Fruit fly (Drosophila melanogaster): Measurements from ENCODE around the gene brv1.

DNA sequence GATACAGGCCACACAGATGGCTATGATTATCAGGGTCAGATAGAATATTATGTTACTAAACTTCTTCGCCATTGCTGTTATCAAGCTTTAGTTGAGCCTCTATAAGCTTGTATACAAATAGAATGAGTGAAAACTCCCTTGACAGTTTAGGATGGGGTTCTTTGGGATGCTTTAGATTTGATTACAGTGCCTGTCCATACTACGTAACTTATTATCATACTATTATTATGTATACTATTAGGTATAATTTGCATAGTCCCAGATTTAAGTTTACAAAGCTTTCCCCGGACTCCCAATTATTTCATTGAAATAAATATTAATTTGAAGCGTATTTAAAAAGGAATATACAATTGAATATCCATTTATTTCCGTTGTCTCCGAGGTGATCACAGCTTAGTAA is at the start of gene brv1:
- TF ChIP-seq CG8159 (tag; optimal IDR thresholded peaks at IDR 0.05) (no peak), D1 (tag; optimal IDR thresholded peaks at IDR 0.05) (no peak), CG15710 (tag; optimal IDR thresholded peaks at IDR 0.05) (no peak), CG4496 (GFP tag; IDR thresholded peaks at IDR 0.05) (no peak), CG14655 (GFP tag; optimal IDR thresholded peaks at IDR 0.05) (no peak), CG17806 (tag; optimal IDR thresholded peaks at IDR 0.05) (no peak), CG13204 (GFP tag; optimal IDR thresholded peaks at IDR 0.05) (no peak), fd96Ca (GFP tag; IDR thresholded peaks at IDR 0.05) (no peak)
